Worm (Caenorhabditis elegans): ENCODE measurements around the gene T01G5.6.

ce11 chrV:15087207-15087706 is 26.6 kb downstream of the T01G5.6 start, which contains the start of the genes C01G10.15 and C01G10.6:
- TF ChIP-seq ama-1 (optimal IDR thresholded peaks at IDR 0.05): no peak
- TF ChIP-seq ama-1 (GFP tag; optimal IDR thresholded peaks at IDR 0.05): no peak
- TF ChIP-seq unc-62 (GFP tag; optimal IDR thresholded peaks at IDR 0.05): no peak
- TF ChIP-seq ekl-4 (GFP tag; IDR thresholded peaks at IDR 0.05): no peak
- TF ChIP-seq K12H6.12 (tag; optimal IDR thresholded peaks at IDR 0.05): no peak

All from whole organism, young adult.